Fruit fly (Drosophila melanogaster) whole organism, embryonic: Measurements from ENCODE around the gene Fum1.

ENCODE experiments used
- Abd-B ChIP-seq: fragments of 200-800 bp; sonication (Bioruptor generic); optimal IDR thresholded peaks from 2 replicates; lab custom pipeline; 2018; ENCODE audit warnings: missing biosample characterization, mild to moderate bottlenecking, missing genetic modification characterization, moderate library complexity
- Aef1 ChIP-seq: fragments of 200-800 bp; sonication (Bioruptor generic); IDR thresholded peaks from 3 replicates; pipeline ENCODE4 v1.3.6; 2022; ENCODE audit warnings: missing biosample characterization, missing genetic modification characterization
- Asciz ChIP-seq: fragments of 200-800 bp; sonication (Bioruptor generic); optimal IDR thresholded peaks from 2 replicates; lab custom pipeline; 2017; ENCODE audit warnings: missing biosample characterization, mild to moderate bottlenecking, missing genetic modification characterization, missing genetic modification reagents
- Bdp1 ChIP-seq: fragments of 200-800 bp; sonication (Bioruptor generic); optimal IDR thresholded peaks from 3 replicates; lab custom pipeline; 2016; ENCODE audit warnings: missing biosample characterization, missing genetic modification characterization
- CG10267 ChIP-seq: fragments of 200-800 bp; sonication (Bioruptor generic); optimal IDR thresholded peaks from 2 replicates; lab custom pipeline; 2018; ENCODE audit warnings: missing biosample characterization, mild to moderate bottlenecking, missing genetic modification characterization, moderate library complexity
- CG10366 ChIP-seq: fragments of 200-800 bp; sonication (Bioruptor generic); IDR thresholded peaks from 2 replicates; pipeline ENCODE4 v1.3.6; 2022; ENCODE audit warnings: missing biosample characterization, missing genetic modification characterization
- CG10979 ChIP-seq: fragments of 200-800 bp; sonication (Bioruptor generic); optimal IDR thresholded peaks from 2 replicates; lab custom pipeline; 2018; ENCODE audit warnings: missing biosample characterization, mild to moderate bottlenecking, missing genetic modification characterization, moderate library complexity
- CG12104 ChIP-seq: fragments of 200-800 bp; sonication (Bioruptor generic); optimal IDR thresholded peaks from 3 replicates; lab custom pipeline; 2016; ENCODE audit warnings: missing biosample characterization, missing genetic modification characterization
- CG14710 ChIP-seq: fragments of 200-800 bp; sonication (Bioruptor generic); optimal IDR thresholded peaks from 3 replicates; lab custom pipeline; 2019; ENCODE audit warnings: missing biosample characterization, mild to moderate bottlenecking, missing genetic modification characterization, moderate library complexity
- CG15696 ChIP-seq: fragments of 200-800 bp; sonication (Bioruptor generic); optimal IDR thresholded peaks from 2 replicates; lab custom pipeline; 2019; ENCODE audit warnings: missing biosample characterization, mild to moderate bottlenecking, missing genetic modification characterization, moderate library complexity
- CG2129 ChIP-seq: fragments of 200-800 bp; sonication (Bioruptor generic); IDR thresholded peaks from 2 replicates; pipeline ENCODE4 v1.3.6; 2022; ENCODE audit warnings: missing biosample characterization, missing genetic modification characterization; ENCODE audit not compliant: partially characterized antibody
- CG4360 ChIP-seq: fragments of 200-800 bp; sonication (Bioruptor generic); IDR thresholded peaks from 2 replicates; pipeline ENCODE4 v1.3.6; 2022; ENCODE audit warnings: missing biosample characterization, missing genetic modification characterization
- CG4820 ChIP-seq: fragments of 200-800 bp; sonication (Bioruptor generic); optimal IDR thresholded peaks from 3 replicates; lab custom pipeline; 2016; ENCODE audit warnings: missing biosample characterization, missing genetic modification characterization
- CG4854 ChIP-seq: fragments of 200-800 bp; sonication (Bioruptor generic); optimal IDR thresholded peaks from 2 replicates; lab custom pipeline; 2016; ENCODE audit warnings: missing biosample characterization, missing genetic modification characterization, inconsistent platforms
- CG9727 ChIP-seq: fragments of 200-800 bp; sonication (Bioruptor generic); optimal IDR thresholded peaks from 3 replicates; lab custom pipeline; 2017; ENCODE audit warnings: missing biosample characterization, mild to moderate bottlenecking, missing genetic modification characterization
- Elba2 ChIP-seq: fragments of 200-800 bp; sonication (Bioruptor generic); optimal IDR thresholded peaks from 3 replicates; lab custom pipeline; 2016; ENCODE audit warnings: missing biosample characterization, missing genetic modification characterization
- Ets65A ChIP-seq: fragments of 200-800 bp; sonication (Bioruptor generic); peaks from one replicate; lab custom pipeline; 2016; ENCODE audit warnings: missing biosample characterization, missing genetic modification characterization
- HLH54F ChIP-seq: fragments of 200-800 bp; sonication (Bioruptor generic); optimal IDR thresholded peaks from 3 replicates; lab custom pipeline; 2016; ENCODE audit warnings: missing biosample characterization, missing genetic modification characterization
- HLHmδ ChIP-seq: fragments of 200-800 bp; sonication (Bioruptor generic); optimal IDR thresholded peaks from 2 replicates; lab custom pipeline; 2018; ENCODE audit warnings: missing biosample characterization, mild to moderate bottlenecking, missing genetic modification characterization, moderate library complexity
- Hand ChIP-seq: fragments of 200-800 bp; sonication (Bioruptor generic); optimal IDR thresholded peaks from 2 replicates; lab custom pipeline; 2017; ENCODE audit warnings: mild to moderate bottlenecking, missing biosample characterization, missing genetic modification reagents, missing genetic modification characterization
- HmgD ChIP-seq: fragments of 200-800 bp; sonication (Bioruptor generic); optimal IDR thresholded peaks from 3 replicates; lab custom pipeline; 2016; ENCODE audit warnings: missing biosample characterization, missing genetic modification characterization
- HmgZ ChIP-seq: fragments of 200-800 bp; sonication (Bioruptor generic); optimal IDR thresholded peaks from 2 replicates; lab custom pipeline; 2018; ENCODE audit warnings: missing biosample characterization, mild to moderate bottlenecking, missing genetic modification characterization
- Jarid2 ChIP-seq: fragments of 200-800 bp; sonication (Bioruptor generic); optimal IDR thresholded peaks from 3 replicates; lab custom pipeline; 2017; ENCODE audit warnings: mild to moderate bottlenecking, missing biosample characterization, missing genetic modification reagents, missing genetic modification characterization
- MESR4 ChIP-seq: fragments of 200-800 bp; sonication (Bioruptor generic); optimal IDR thresholded peaks from 2 replicates; lab custom pipeline; 2018; ENCODE audit warnings: missing biosample characterization, mild to moderate bottlenecking, missing genetic modification characterization, moderate library complexity
- Med ChIP-seq: fragments of 200-800 bp; sonication (Bioruptor generic); peaks from one replicate; lab custom pipeline; 2016; ENCODE audit warnings: missing biosample characterization, missing genetic modification characterization, mild to moderate bottlenecking, inconsistent platforms, moderate library complexity
- Nf-YA ChIP-seq: fragments of 200-800 bp; sonication (Bioruptor generic); IDR thresholded peaks from 2 replicates; pipeline ENCODE4 v1.3.6; 2022; ENCODE audit warnings: missing biosample characterization, missing genetic modification characterization
- Poxn ChIP-seq: fragments of 200-800 bp; sonication (Bioruptor generic); IDR thresholded peaks from 2 replicates; pipeline ENCODE4 v1.3.6; 2022; ENCODE audit warnings: missing biosample characterization, missing genetic modification characterization
- Ptx1 ChIP-seq: fragments of 200-800 bp; sonication (Bioruptor generic); IDR thresholded peaks from 2 replicates; pipeline ENCODE4 v1.3.6; 2022; ENCODE audit warnings: missing biosample characterization, missing genetic modification characterization
- Ravus ChIP-seq: fragments of 200-800 bp; sonication (Bioruptor generic); IDR thresholded peaks from 2 replicates; pipeline ENCODE4 v1.3.6; 2022; ENCODE audit warnings: missing biosample characterization, missing genetic modification characterization
- Rx ChIP-seq: fragments of 200-800 bp; sonication (Bioruptor generic); IDR thresholded peaks from 2 replicates; pipeline ENCODE4 v1.3.6; 2022; ENCODE audit warnings: missing biosample characterization, missing genetic modification characterization
- Side ChIP-seq: fragments of 200-800 bp; sonication (Bioruptor generic); optimal IDR thresholded peaks from 2 replicates; lab custom pipeline; 2016; ENCODE audit warnings: missing biosample characterization, missing genetic modification characterization
- Six4 ChIP-seq: fragments of 200-800 bp; sonication (Bioruptor generic); optimal IDR thresholded peaks from 2 replicates; lab custom pipeline; 2016; ENCODE audit warnings: missing biosample characterization, missing genetic modification characterization
- Taf1 ChIP-seq: fragments of 200-800 bp; sonication (Bioruptor generic); IDR thresholded peaks from 2 replicates; pipeline ENCODE4 v1.3.6; 2022; ENCODE audit warnings: missing biosample characterization, missing genetic modification characterization
- YL-1 ChIP-seq: fragments of 200-800 bp; sonication (Bioruptor generic); optimal IDR thresholded peaks from 3 replicates; lab custom pipeline; 2017; ENCODE audit warnings: missing biosample characterization, mild to moderate bottlenecking, missing genetic modification characterization
- amos ChIP-seq: fragments of 200-800 bp; sonication (Bioruptor generic); IDR thresholded peaks from 2 replicates; pipeline ENCODE4 v1.3.6; 2022; ENCODE audit warnings: missing biosample characterization, missing genetic modification characterization; ENCODE audit not compliant: partially characterized antibody
- bsh ChIP-seq, 2 experiments: fragments of 200-800 bp; sonication (Bioruptor generic); optimal IDR thresholded peaks; 2 replicates each; lab custom pipeline; 2017 to 2018; ENCODE audit warnings: mild to moderate bottlenecking in 2 of 2, missing biosample characterization in 2 of 2, missing genetic modification characterization in 2 of 2, moderate library complexity in 1 of 2
- cwo ChIP-seq: fragments of 200-800 bp; sonication (Bioruptor generic); optimal IDR thresholded peaks from 3 replicates; lab custom pipeline; 2017; ENCODE audit warnings: missing biosample characterization, missing genetic modification characterization, mild to moderate bottlenecking, moderate library complexity, missing genetic modification reagents
- da ChIP-seq: fragments of 200-800 bp; sonication (Bioruptor generic); optimal IDR thresholded peaks from 2 replicates; lab custom pipeline; 2016; ENCODE audit warnings: missing biosample characterization, missing genetic modification characterization
- dan ChIP-seq: fragments of 200-800 bp; sonication (Bioruptor generic); IDR thresholded peaks from 2 replicates; pipeline ENCODE4 v1.3.6; 2022; ENCODE audit warnings: missing biosample characterization, missing genetic modification characterization
- disco-r ChIP-seq: fragments of 200-800 bp; sonication (Bioruptor generic); optimal IDR thresholded peaks from 2 replicates; lab custom pipeline; 2016; ENCODE audit warnings: missing biosample characterization, missing genetic modification characterization
- grn ChIP-seq: fragments of 200-800 bp; sonication (Bioruptor generic); optimal IDR thresholded peaks from 3 replicates; lab custom pipeline; 2017; ENCODE audit warnings: missing biosample characterization, missing genetic modification characterization
- h ChIP-seq: fragments of >200 bp; optimal IDR thresholded peaks from 2 replicates; lab custom pipeline; 2017
- hkb ChIP-seq, 2 experiments: fragments of 200-800 bp in 1 of 2; fragments of >200 bp in 1 of 2; sonication (Bioruptor generic) in 1 of 2; IDR thresholded peaks in 1 of 2; optimal IDR thresholded peaks in 1 of 2; 2 replicates each; pipeline versions ENCODE4 v1.3.6 to Lab custom; 2017 to 2022; ENCODE audit warnings: missing biosample characterization in 1 of 2, missing genetic modification characterization in 1 of 2
- luna ChIP-seq: fragments of 200-800 bp; sonication (Bioruptor generic); optimal IDR thresholded peaks from 2 replicates; lab custom pipeline; 2016; ENCODE audit warnings: missing biosample characterization, missing genetic modification characterization
- onecut ChIP-seq: fragments of 200-800 bp; sonication (Bioruptor generic); IDR thresholded peaks from 2 replicates; pipeline ENCODE4 v1.3.6; 2022; ENCODE audit warnings: missing biosample characterization, missing genetic modification characterization
- pita ChIP-seq: fragments of 200-800 bp; sonication (Bioruptor generic); optimal IDR thresholded peaks from 2 replicates; lab custom pipeline; 2017; ENCODE audit warnings: missing biosample characterization, mild to moderate bottlenecking, missing genetic modification characterization
- pnt ChIP-seq: fragments of 200-800 bp; sonication (Bioruptor generic); optimal IDR thresholded peaks from 3 replicates; lab custom pipeline; 2016; ENCODE audit warnings: missing biosample characterization, missing genetic modification characterization
- slp2 ChIP-seq: fragments of 200-800 bp; sonication (Bioruptor generic); optimal IDR thresholded peaks from 2 replicates; lab custom pipeline; 2016; ENCODE audit warnings: missing biosample characterization, missing genetic modification characterization
- ssp ChIP-seq: fragments of 200-800 bp; sonication (Bioruptor generic); IDR thresholded peaks from 2 replicates; pipeline ENCODE4 v1.3.6; 2022; ENCODE audit warnings: missing biosample characterization, missing genetic modification characterization
- stwl ChIP-seq: fragments of 200-800 bp; sonication (Bioruptor generic); optimal IDR thresholded peaks from 3 replicates; lab custom pipeline; 2018; ENCODE audit warnings: missing biosample characterization, mild to moderate bottlenecking, missing genetic modification characterization, moderate library complexity
- toy ChIP-seq: fragments of 200-800 bp; sonication (Bioruptor generic); IDR thresholded peaks from 2 replicates; pipeline ENCODE4 v1.3.6; 2022; ENCODE audit warnings: missing biosample characterization, missing genetic modification characterization
- wek ChIP-seq: fragments of 200-800 bp; sonication (Bioruptor generic); optimal IDR thresholded peaks from 3 replicates; lab custom pipeline; 2018; ENCODE audit warnings: missing biosample characterization, mild to moderate bottlenecking, missing genetic modification characterization, moderate library complexity

Fum1 gene

dm6 chrX:6719968-6720367 is 41.7 kb downstream of the Fum1 start (continued):
- TF ChIP-seq hkb (optimal IDR thresholded peaks at IDR 0.05; lab: Kevin White, UChicago) (no peak), hkb (GFP tag; IDR thresholded peaks at IDR 0.05; lab: Robert Waterston, UW) (peak; percentile 56), Ets65A (GFP tag; lab: Kevin White, UChicago) (no peak), Rx (GFP tag; lab: Robert Waterston, UW) (no peak), slp2 (GFP tag; lab: Kevin White, UChicago) (no peak), Nf-YA (GFP tag; lab: Robert Waterston, UW) (no peak), MESR4 (no peak), CG9727 (GFP tag; lab: Kevin White, UChicago) (peak; percentile 13), CG10366 (GFP tag; lab: Robert Waterston, UW) (no peak), CG10267 (tag; lab: Kevin White, UChicago) (no peak), HmgD (no peak), HLHmδ (GFP tag; lab: Kevin White, UChicago) (no peak), Aef1 (GFP tag; lab: Robert Waterston, UW) (no peak), CG4854 (GFP tag; lab: Kevin White, UChicago) (no peak), CG15696 (peak; percentile 18), wek (GFP tag; lab: Kevin White, UChicago) (peak; percentile 20), Med (GFP tag; lab: Kevin White, UChicago) (peak; percentile 81), pnt (GFP tag; lab: Kevin White, UChicago) (no peak), bsh (GFP tag; optimal IDR thresholded peaks at IDR 0.05; lab: Kevin White, UChicago) (peak in 1 of 2 experiments; percentile 30), CG4360 (GFP tag; lab: Robert Waterston, UW) (no peak), cwo (GFP tag; lab: Kevin White, UChicago) (no peak), Six4 (GFP tag; lab: Kevin White, UChicago) (no peak), YL-1 (no peak), da (GFP tag; lab: Kevin White, UChicago) (no peak), CG4820 (GFP tag; lab: Kevin White, UChicago) (no peak), amos (GFP tag; lab: Robert Waterston, UW) (no peak), HmgZ (tag; lab: Kevin White, UChicago) (no peak), pita (GFP tag; lab: Kevin White, UChicago) (no peak), Elba2 (GFP tag; lab: Kevin White, UChicago) (no peak), HLH54F (GFP tag; lab: Kevin White, UChicago) (no peak), disco-r (GFP tag; lab: Kevin White, UChicago) (no peak), h (no peak), Hand (GFP tag; lab: Kevin White, UChicago) (no peak), onecut (no peak), Bdp1 (GFP tag; lab: Kevin White, UChicago) (peak; percentile 4), Ptx1 (GFP tag; lab: Robert Waterston, UW) (no peak), grn (GFP tag; lab: Kevin White, UChicago) (no peak), Poxn (no peak), CG14710 (tag; lab: Kevin White, UChicago) (no peak), stwl (tag; lab: Kevin White, UChicago) (no peak), dan (GFP tag; lab: Robert Waterston, UW) (no peak), toy (GFP tag; lab: Robert Waterston, UW) (no peak), Side (GFP tag; lab: Kevin White, UChicago) (no peak), CG2129 (GFP tag; lab: Robert Waterston, UW) (no peak), Jarid2 (GFP tag; lab: Kevin White, UChicago) (no peak), Abd-B (no peak), CG10979 (tag; lab: Kevin White, UChicago) (no peak), CG12104 (GFP tag; lab: Kevin White, UChicago) (peak; percentile 9), Taf1 (GFP tag; lab: Robert Waterston, UW) (no peak), Ravus (GFP tag; lab: Robert Waterston, UW) (no peak), luna (GFP tag; lab: Kevin White, UChicago) (no peak), Asciz (GFP tag; lab: Kevin White, UChicago) (peak; percentile 38), ssp (GFP tag; lab: Robert Waterston, UW) (no peak)
